Worm (Caenorhabditis elegans) whole organism, early embryonic: Measurements from ENCODE around the gene his-31.

Source experiments
- F13C5.2 ChIP-seq: sonication (generic microtip); optimal IDR thresholded peaks from 2 replicates; lab custom pipeline; 2017; ENCODE audit warnings: mild to moderate bottlenecking, missing genetic modification characterization, inconsistent platforms, missing compliant biosample characterization
- ama-1 ChIP-seq: fragments of 150-350 bp; optimal IDR thresholded peaks from 2 replicates; lab custom pipeline; 2014
- ceh-13 ChIP-seq: fragments of 200-800 bp; sonication (Bioruptor generic); optimal IDR thresholded peaks from 2 replicates; lab custom pipeline; 2018; ENCODE audit warnings: mild to moderate bottlenecking, missing genetic modification characterization, missing compliant biosample characterization
- ceh-36 ChIP-seq: sonication (generic microtip); optimal IDR thresholded peaks from 2 replicates; lab custom pipeline; 2016; ENCODE audit warnings: missing genetic modification characterization, inconsistent platforms, missing compliant biosample characterization
- ets-7 ChIP-seq: sonication (generic microtip); optimal IDR thresholded peaks from 2 replicates; lab custom pipeline; 2016; ENCODE audit warnings: missing genotype, missing genetic modification characterization, missing compliant biosample characterization
- flt-1 ChIP-seq: fragments of 200-800 bp; sonication (Bioruptor generic); IDR thresholded peaks from 2 replicates; pipeline ENCODE4 v1.3.6; 2022; ENCODE audit warnings: missing genetic modification characterization, missing compliant biosample characterization
- hmbx-1 ChIP-seq: sonication (generic microtip); optimal IDR thresholded peaks from 2 replicates; lab custom pipeline; 2016; ENCODE audit warnings: mild to moderate bottlenecking, missing genetic modification characterization, missing compliant biosample characterization
- hnd-1 ChIP-seq: sonication (generic microtip); optimal IDR thresholded peaks from 2 replicates; lab custom pipeline; 2016; ENCODE audit warnings: missing genetic modification characterization, missing compliant biosample characterization
- pes-1 ChIP-seq: fragments of 200-800 bp; sonication (Bioruptor generic); IDR thresholded peaks from 2 replicates; pipeline ENCODE4 v1.3.6; 2022; ENCODE audit warnings: missing genetic modification reagents, missing genetic modification characterization, missing compliant biosample characterization
- scrt-1 ChIP-seq: fragments of 200-800 bp; sonication (Bioruptor generic); IDR thresholded peaks from 2 replicates; pipeline ENCODE4 v1.3.6; 2022; ENCODE audit warnings: missing genetic modification characterization, missing compliant biosample characterization
- sea-1 ChIP-seq: fragments of 200-800 bp; sonication (Bioruptor generic); conservative IDR thresholded peaks from 2 replicates; pipeline ENCODE4 v1.3.6; 2022; ENCODE audit warnings: missing genetic modification characterization, missing compliant biosample characterization
- tbx-11 ChIP-seq: fragments of 200-800 bp; sonication (Bioruptor generic); IDR thresholded peaks from 2 replicates; pipeline ENCODE4 v1.3.6; 2022; ENCODE audit warnings: missing genetic modification characterization, missing compliant biosample characterization
- tbx-37 ChIP-seq: fragments of 200-800 bp; sonication (Bioruptor generic); conservative IDR thresholded peaks from 2 replicates; pipeline ENCODE4 v1.3.6; 2022; ENCODE audit warnings: missing genetic modification reagents, missing genetic modification characterization, missing compliant biosample characterization

ce11 chrIV:8300468-8300867 lies 33.3 kb downstream of the his-31 start, which contains the start of gene F35H10.5:
- TF ChIP-seq hmbx-1 (tag; lab: Kevin White, UChicago) (no peak), ama-1 (no peak), scrt-1 (GFP tag; lab: Robert Waterston, UW) (no peak), ceh-36 (tag; lab: Kevin White, UChicago) (no peak), flt-1 (no peak), ceh-13 (GFP tag; lab: Kevin White, UChicago) (no peak), sea-1 (GFP tag; lab: Robert Waterston, UW) (no peak), pes-1 (GFP tag; lab: Robert Waterston, UW) (no peak), tbx-37 (GFP tag; lab: Robert Waterston, UW) (no peak), tbx-11 (GFP tag; lab: Robert Waterston, UW) (no peak), hnd-1 (tag; lab: Kevin White, UChicago) (no peak), ets-7 (tag; lab: Kevin White, UChicago) (no peak), F13C5.2 (tag; lab: Kevin White, UChicago) (no peak)
